Fruit fly (Drosophila melanogaster): ENCODE results near the gene CG6067.

CG6067 gene

DNA sequence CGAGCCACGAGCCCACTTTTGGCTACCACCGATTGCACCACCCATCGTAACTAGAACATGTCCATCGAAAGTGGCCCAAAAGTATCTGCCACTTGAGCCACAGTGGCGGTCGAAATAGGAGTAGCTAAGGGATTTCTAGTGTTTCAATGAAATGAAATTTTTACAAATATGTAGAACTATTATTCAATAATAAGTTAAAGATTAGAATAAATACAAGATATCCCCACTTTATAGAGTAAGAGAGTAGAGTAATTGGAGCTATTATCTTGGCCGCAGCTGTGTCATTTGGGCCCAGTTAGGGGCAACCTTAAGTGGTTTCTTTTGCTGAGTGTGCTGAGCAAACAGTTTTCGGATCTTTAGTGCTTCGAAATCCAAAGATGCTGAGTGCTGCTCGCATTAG, 33.9 kb downstream of the CG6067 start:
- peak; percentile 25; the same call in 1 of the 3 replicates for TF ChIP-seq CG8119 (GFP tag; IDR thresholded peaks at IDR 0.05)
- no peak for TF ChIP-seq fkh (GFP tag; optimal IDR thresholded peaks at IDR 0.05)
- no peak for TF ChIP-seq topi (GFP tag; optimal IDR thresholded peaks at IDR 0.05)
- TF ChIP-seq svp (GFP tag), result no peak
- 0 out of 3 replicates have a peak, but pooled peaks have one; percentile 30 for TF ChIP-seq eg (GFP tag; IDR thresholded peaks at IDR 0.05)
- TF ChIP-seq CG15336 (GFP tag; IDR thresholded peaks at IDR 0.05), result peak; percentile 54; the same call in 1 of the 2 replicates
- TF ChIP-seq Sox102F (GFP tag; optimal IDR thresholded peaks at IDR 0.05), result no peak
- TF ChIP-seq CG6163 (GFP tag; IDR thresholded peaks at IDR 0.05), result peak; percentile 43; the same call in 1 of the 3 replicates
- peak; percentile 39 for TF ChIP-seq Eip78C (GFP tag)

DNA sequence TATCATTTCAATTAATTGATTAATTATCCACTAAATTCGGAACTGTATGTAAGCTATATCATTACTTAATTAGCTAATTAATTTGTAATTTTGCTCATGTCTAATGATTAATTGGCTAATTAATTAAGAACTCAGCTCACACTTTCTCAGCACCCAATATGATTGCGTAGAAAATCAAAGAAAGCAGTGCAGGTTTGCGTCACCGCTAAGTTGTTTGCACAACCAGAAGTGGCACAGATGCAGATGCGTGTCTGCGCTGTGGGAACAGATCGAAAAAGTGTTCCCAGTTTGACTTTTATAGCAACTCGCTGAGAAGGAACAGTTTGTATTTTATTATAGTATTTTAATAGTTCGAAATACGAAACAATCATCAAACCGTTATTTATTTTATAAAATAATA, 36.7 kb downstream of the CG6067 start:
- peak; percentile 37 for TF ChIP-seq Eip78C (GFP tag)
- TF ChIP-seq Smox (GFP tag; optimal IDR thresholded peaks at IDR 0.05), result no peak
- TF ChIP-seq fkh (GFP tag; optimal IDR thresholded peaks at IDR 0.05), result peak; percentile 53

DNA sequence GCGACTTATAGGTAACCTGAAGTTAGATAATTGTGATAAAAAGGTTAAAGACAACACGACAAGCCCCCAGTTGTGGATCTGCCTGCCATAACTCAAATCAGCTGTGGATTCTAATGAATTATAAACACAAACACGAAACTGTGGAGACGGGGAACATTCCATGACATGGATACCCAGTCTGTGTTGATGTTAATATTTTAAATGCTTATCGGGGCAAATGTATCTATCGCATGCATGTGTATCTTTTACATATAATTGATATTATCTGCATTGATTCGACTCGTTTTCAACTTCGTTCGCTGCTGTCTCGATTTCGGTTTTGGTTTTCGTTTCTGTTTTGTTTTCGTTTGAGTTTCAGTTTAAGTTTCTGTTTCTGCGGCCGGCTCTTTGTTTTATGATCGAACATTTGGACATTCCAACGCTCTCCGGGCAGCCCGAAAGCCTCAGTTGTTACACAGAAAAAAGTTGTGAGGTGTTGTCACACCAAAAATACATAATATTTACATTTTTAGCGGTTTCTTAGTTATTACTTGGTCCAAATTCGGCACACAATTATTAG, 37.4 kb downstream of the CG6067 start:
- TF ChIP-seq Lpt (GFP tag; optimal IDR thresholded peaks at IDR 0.05), result no peak
- TF ChIP-seq Hr4 (GFP tag; optimal IDR thresholded peaks at IDR 0.05), result no peak
- TF ChIP-seq CG8632 (GFP tag; optimal IDR thresholded peaks at IDR 0.05), result no peak
- no peak for TF ChIP-seq CG11294 (GFP tag; IDR thresholded peaks at IDR 0.05)
- no peak for TF ChIP-seq CG7368 (GFP tag; optimal IDR thresholded peaks at IDR 0.05)
- no peak for TF ChIP-seq CG34406 (GFP tag; optimal IDR thresholded peaks at IDR 0.05)
- peak; percentile 60 for TF ChIP-seq svp (GFP tag)

DNA sequence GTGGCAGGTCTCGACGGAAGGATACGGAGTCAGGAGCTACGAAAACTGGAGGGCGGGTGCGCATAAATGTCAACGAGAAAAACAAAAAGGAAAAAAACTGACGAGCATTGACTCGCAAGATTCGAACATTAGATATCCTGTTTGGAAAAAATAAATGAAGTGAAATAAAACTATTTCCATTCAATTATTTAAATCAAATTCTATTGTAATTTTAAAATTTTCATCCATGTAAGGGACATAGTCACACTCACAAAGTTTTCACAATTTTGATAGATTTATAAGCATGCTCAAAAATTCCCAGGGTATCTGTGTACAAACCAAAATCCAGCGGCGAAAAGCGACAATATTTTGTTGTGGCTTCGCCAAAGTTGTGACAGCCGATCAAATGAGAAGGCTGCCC, 40.5 kb downstream of the CG6067 start:
- TF ChIP-seq CG8119 (GFP tag; IDR thresholded peaks at IDR 0.05), result no peak
- TF ChIP-seq vri (GFP tag; optimal IDR thresholded peaks at IDR 0.05), result no peak
- TF ChIP-seq Eip78C (GFP tag), result peak; percentile 59
- no peak for TF ChIP-seq CG10631 (GFP tag; optimal IDR thresholded peaks at IDR 0.05)
- TF ChIP-seq Smox (GFP tag; optimal IDR thresholded peaks at IDR 0.05), result peak; percentile 34
- peak; percentile 16 for TF ChIP-seq esn (GFP tag; optimal IDR thresholded peaks at IDR 0.05)
- peak; percentile 1 for TF ChIP-seq Met (GFP tag; optimal IDR thresholded peaks at IDR 0.05)
- TF ChIP-seq Gug (GFP tag; IDR thresholded peaks at IDR 0.05), result no peak
- peak; percentile 21 for TF ChIP-seq lz (GFP tag; optimal IDR thresholded peaks at IDR 0.05)
- peak; percentile 6 for TF ChIP-seq cyc (GFP tag; optimal IDR thresholded peaks at IDR 0.05)
- peak; percentile 55 for TF ChIP-seq svp (GFP tag)
- peak; percentile 19 for TF ChIP-seq CG31627 (GFP tag; optimal IDR thresholded peaks at IDR 0.05)
- TF ChIP-seq topi (GFP tag; optimal IDR thresholded peaks at IDR 0.05), result peak; percentile 10
- TF ChIP-seq CG6163 (GFP tag; IDR thresholded peaks at IDR 0.05), result 0 out of 3 replicates have a peak, but pooled peaks have one; percentile 19
- TF ChIP-seq Ets96B (tag; optimal IDR thresholded peaks at IDR 0.05), result no peak
- TF ChIP-seq CG15336 (GFP tag; IDR thresholded peaks at IDR 0.05), result 0 out of 2 replicates have a peak, but pooled peaks have one; percentile 14
- no peak for TF ChIP-seq CG11762 (GFP tag; optimal IDR thresholded peaks at IDR 0.05; ENCODE audit: insufficient read depth)
- peak; percentile 11 for TF ChIP-seq Hr39 (GFP tag; optimal IDR thresholded peaks at IDR 0.05)

DNA sequence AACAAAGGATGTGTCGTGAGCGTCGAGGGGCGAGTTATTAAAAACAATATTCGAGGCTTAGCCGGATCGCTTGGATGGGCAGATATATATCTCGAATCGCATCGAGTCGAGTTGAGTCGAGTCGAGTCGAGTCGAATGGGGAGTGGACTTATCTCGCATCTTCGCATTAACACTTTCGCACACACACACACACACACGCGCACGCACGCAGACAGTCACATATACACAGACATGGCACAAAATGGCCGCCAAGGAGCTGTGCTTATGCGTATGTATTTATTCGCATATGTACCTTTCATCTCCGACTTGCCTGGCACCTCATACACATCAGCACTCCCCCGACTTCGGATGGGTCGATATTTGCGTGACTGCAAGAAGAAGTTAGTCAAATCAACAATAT, 42.5 kb downstream of the CG6067 start:
- no peak for TF ChIP-seq CG6792 (GFP tag; optimal IDR thresholded peaks at IDR 0.05)
- TF ChIP-seq Sox102F (GFP tag; optimal IDR thresholded peaks at IDR 0.05), result no peak
- no peak for TF ChIP-seq CG9139 (GFP tag; optimal IDR thresholded peaks at IDR 0.05)
- no peak for TF ChIP-seq CG8319 (GFP tag; optimal IDR thresholded peaks at IDR 0.05)

DNA sequence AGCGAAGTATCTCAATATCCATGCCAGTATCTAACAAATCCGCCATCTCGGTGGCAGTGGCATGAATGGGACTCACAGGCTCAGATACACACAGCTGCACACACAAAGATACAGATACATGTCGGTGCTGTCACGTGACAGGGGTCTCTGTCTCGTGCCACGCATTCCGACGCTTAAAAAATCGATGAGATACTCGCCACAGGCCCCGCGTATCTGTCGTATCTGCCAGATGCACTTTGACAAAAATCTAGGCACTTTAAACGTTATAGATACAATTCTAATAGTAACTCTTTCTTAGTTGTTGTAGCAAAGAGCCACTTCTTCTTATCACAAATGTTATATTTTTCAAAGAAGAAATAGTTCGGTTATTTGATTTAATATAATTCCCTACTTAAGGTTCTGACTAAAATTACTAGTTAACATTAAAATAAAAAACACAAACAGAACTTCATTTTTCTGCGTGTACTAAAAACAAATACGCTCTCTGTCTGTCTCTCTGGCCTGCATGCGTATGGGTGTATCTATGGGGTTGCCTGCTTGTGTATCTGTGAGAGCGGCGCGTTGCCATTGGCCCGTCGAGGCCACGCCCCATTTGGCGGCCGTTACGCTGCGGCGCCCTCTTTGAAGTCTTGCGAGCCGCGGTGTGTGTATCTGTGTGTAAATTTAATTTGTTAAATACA, 45.5 kb downstream of the CG6067 start, which contains the start of gene CG4766:
Gene CG4766, minus strand, starts transcription at position 51 of the 680 bp plus-strand sequence.
- peak; percentile 90 for TF ChIP-seq lz (GFP tag; optimal IDR thresholded peaks at IDR 0.05)
- peak; percentile 88 for TF ChIP-seq Hr4 (GFP tag; optimal IDR thresholded peaks at IDR 0.05)
- TF ChIP-seq fd59A (GFP tag; optimal IDR thresholded peaks at IDR 0.05), result peak; percentile 82
- peak; percentile 72 for TF ChIP-seq CG8319 (GFP tag; optimal IDR thresholded peaks at IDR 0.05)
- TF ChIP-seq CG6854 (GFP tag; optimal IDR thresholded peaks at IDR 0.05), result peak; percentile 22
- TF ChIP-seq Sox15 (GFP tag; optimal IDR thresholded peaks at IDR 0.05), result peak; percentile 69
- peak; percentile 73 for TF ChIP-seq spab (GFP tag; optimal IDR thresholded peaks at IDR 0.05)
- peak; percentile 78 for TF ChIP-seq eg (GFP tag; IDR thresholded peaks at IDR 0.05)
- TF ChIP-seq CG34406 (GFP tag; optimal IDR thresholded peaks at IDR 0.05), result peak; percentile 79
- TF ChIP-seq CG6163 (GFP tag; IDR thresholded peaks at IDR 0.05), result peak; percentile 84; the same call in 2 of the 3 replicates
- TF ChIP-seq CG16779 (tag; optimal IDR thresholded peaks at IDR 0.05), result peak; percentile 66
- TF ChIP-seq OdsH (GFP tag; optimal IDR thresholded peaks at IDR 0.05), result peak; percentile 86
- TF ChIP-seq Ets21C (GFP tag; optimal IDR thresholded peaks at IDR 0.05), result peak; percentile 77
- TF ChIP-seq Ets96B (tag; optimal IDR thresholded peaks at IDR 0.05), result peak; percentile 88
- peak; percentile 53 for TF ChIP-seq dac (GFP tag; optimal IDR thresholded peaks at IDR 0.05)
- peak; percentile 72 for TF ChIP-seq CG11902 (GFP tag; optimal IDR thresholded peaks at IDR 0.05)
- TF ChIP-seq salr (GFP tag; optimal IDR thresholded peaks at IDR 0.05), result peak; percentile 42 to 83
